Worm (Caenorhabditis elegans) whole organism, late embryonic: ENCODE data around the gene tbc-12.

ENCODE experiments used
- K02D7.2 ChIP-seq: sonication (generic microtip); optimal IDR thresholded peaks from 2 replicates; lab custom pipeline; 2017; ENCODE audit warnings: mild to moderate bottlenecking, missing genetic modification characterization, missing compliant biosample characterization
- K09A11.1 ChIP-seq: sonication (generic microtip); optimal IDR thresholded peaks from 2 replicates; lab custom pipeline; 2017; ENCODE audit warnings: antibody characterized with exemption, mild to moderate bottlenecking, missing genetic modification characterization, missing compliant biosample characterization; ENCODE audit not compliant: insufficient read depth
- Y22D7AL.16 ChIP-seq: sonication (generic microtip); optimal IDR thresholded peaks from 2 replicates; lab custom pipeline; 2016; ENCODE audit warnings: missing genetic modification characterization, missing compliant biosample characterization
- ceh-14 ChIP-seq: sonication (generic microtip); optimal IDR thresholded peaks from 2 replicates; lab custom pipeline; 2016; ENCODE audit warnings: missing genotype, missing genetic modification characterization, missing compliant biosample characterization
- ceh-19 ChIP-seq: fragments of 200-800 bp; sonication (Bioruptor generic); optimal IDR thresholded peaks from 2 replicates; lab custom pipeline; 2018; ENCODE audit warnings: mild to moderate bottlenecking, missing genetic modification characterization, missing compliant biosample characterization
- ceh-22 ChIP-seq: sonication (generic microtip); optimal IDR thresholded peaks from 2 replicates; lab custom pipeline; 2017; ENCODE audit warnings: missing biosample characterization, missing genetic modification characterization
- ceh-30 ChIP-seq: fragments of 150-350 bp; optimal IDR thresholded peaks from 2 replicates; lab custom pipeline; 2014; ENCODE audit warnings: missing biosample characterization, missing genetic modification characterization
- ceh-31 ChIP-seq: sonication (generic microtip); optimal IDR thresholded peaks from 2 replicates; lab custom pipeline; 2016; ENCODE audit warnings: missing genetic modification characterization, missing compliant biosample characterization
- ceh-34 ChIP-seq: sonication (generic microtip); optimal IDR thresholded peaks from 2 replicates; lab custom pipeline; 2016; ENCODE audit warnings: mild to moderate bottlenecking, missing genetic modification characterization, missing compliant biosample characterization
- ceh-45 ChIP-seq: fragments of 200-800 bp; sonication (Bioruptor generic); IDR thresholded peaks from 2 replicates; pipeline ENCODE4 v1.3.6; 2022; ENCODE audit warnings: missing genetic modification reagents, missing genetic modification characterization, missing compliant biosample characterization
- ceh-6 ChIP-seq: fragments of 200-800 bp; sonication (Bioruptor generic); optimal IDR thresholded peaks from 2 replicates; lab custom pipeline; 2018; ENCODE audit warnings: mild to moderate bottlenecking, missing genetic modification characterization, missing compliant biosample characterization
- che-1 ChIP-seq: sonication (generic microtip); optimal IDR thresholded peaks from 2 replicates; lab custom pipeline; 2016; ENCODE audit warnings: mild to moderate bottlenecking, missing genetic modification characterization, missing compliant biosample characterization
- dve-1 ChIP-seq: sonication (generic microtip); optimal IDR thresholded peaks from 2 replicates; lab custom pipeline; 2017; ENCODE audit warnings: antibody characterized with exemption, mild to moderate bottlenecking, missing genetic modification characterization, missing compliant biosample characterization
- elt-4 ChIP-seq: sonication (generic microtip); optimal IDR thresholded peaks from 2 replicates; lab custom pipeline; 2016; ENCODE audit warnings: missing genetic modification characterization, missing compliant biosample characterization
- eyg-1 ChIP-seq: sonication (generic microtip); optimal IDR thresholded peaks from 2 replicates; lab custom pipeline; 2016; ENCODE audit warnings: missing genotype, missing genetic modification characterization, missing compliant biosample characterization
- fax-1 ChIP-seq: sonication (generic microtip); optimal IDR thresholded peaks from 2 replicates; lab custom pipeline; 2016; ENCODE audit warnings: missing genotype, missing genetic modification characterization, missing compliant biosample characterization
- fkh-10 ChIP-seq: fragments of 150-350 bp; optimal IDR thresholded peaks from 2 replicates; lab custom pipeline; 2014; ENCODE audit warnings: missing biosample characterization, missing genetic modification reagents, missing genetic modification characterization
- gmeb-2 ChIP-seq: sonication (generic microtip); optimal IDR thresholded peaks from 2 replicates; lab custom pipeline; 2016; ENCODE audit warnings: missing genetic modification characterization, inconsistent platforms, missing compliant biosample characterization
- lin-11 ChIP-seq: fragments of 200-800 bp; sonication (Bioruptor generic); optimal IDR thresholded peaks from 2 replicates; lab custom pipeline; 2018; ENCODE audit warnings: mild to moderate bottlenecking, missing genetic modification characterization, missing compliant biosample characterization
- madf-2 ChIP-seq: sonication (generic microtip); optimal IDR thresholded peaks from 2 replicates; lab custom pipeline; 2017; ENCODE audit warnings: missing genetic modification characterization, missing compliant biosample characterization
- mec-3 ChIP-seq: sonication (generic microtip); optimal IDR thresholded peaks from 2 replicates; lab custom pipeline; 2016; ENCODE audit warnings: borderline replicate concordance, missing genetic modification characterization, missing compliant biosample characterization
- nfya-1 ChIP-seq: sonication (generic microtip); optimal IDR thresholded peaks from 2 replicates; lab custom pipeline; 2017; ENCODE audit warnings: missing genetic modification characterization, mild to moderate bottlenecking, missing compliant biosample characterization, antibody characterized with exemption, moderate library complexity
- nhr-11 ChIP-seq: fragments of 150-350 bp; optimal IDR thresholded peaks from 2 replicates; lab custom pipeline; 2014; ENCODE audit warnings: missing biosample characterization, missing genetic modification characterization
- npax-4 ChIP-seq: sonication (generic microtip); optimal IDR thresholded peaks from 2 replicates; lab custom pipeline; 2016; ENCODE audit warnings: missing genetic modification characterization, missing compliant biosample characterization
- pag-3 ChIP-seq: sonication (generic microtip); optimal IDR thresholded peaks from 2 replicates; lab custom pipeline; 2016; ENCODE audit warnings: missing compliant biosample characterization, missing genetic modification characterization, borderline replicate concordance
- pat-9 ChIP-seq: fragments of 200-800 bp; sonication (Bioruptor generic); optimal IDR thresholded peaks from 2 replicates; lab custom pipeline; 2018; ENCODE audit warnings: mild to moderate bottlenecking, missing genetic modification characterization, moderate library complexity, missing compliant biosample characterization
- pax-1 ChIP-seq: fragments of 150-350 bp; optimal IDR thresholded peaks from 2 replicates; lab custom pipeline; 2014; ENCODE audit warnings: missing biosample characterization, missing genetic modification characterization
- pha-2 ChIP-seq: sonication (generic microtip); optimal IDR thresholded peaks from 2 replicates; lab custom pipeline; 2017; ENCODE audit warnings: mild to moderate bottlenecking, missing genetic modification characterization, missing compliant biosample characterization
- pqm-1 ChIP-seq: sonication (generic microtip); optimal IDR thresholded peaks from 2 replicates; lab custom pipeline; 2016; ENCODE audit warnings: missing genetic modification characterization, missing compliant biosample characterization
- rnt-1 ChIP-seq: sonication (generic microtip); optimal IDR thresholded peaks from 2 replicates; lab custom pipeline; 2016; ENCODE audit warnings: missing genetic modification characterization, missing compliant biosample characterization
- sdc-2 ChIP-seq: sonication (generic microtip); optimal IDR thresholded peaks from 2 replicates; lab custom pipeline; 2016; ENCODE audit warnings: missing genotype, missing genetic modification characterization, missing compliant biosample characterization
- syd-9 ChIP-seq: sonication (generic microtip); optimal IDR thresholded peaks from 2 replicates; lab custom pipeline; 2016; ENCODE audit warnings: mild to moderate bottlenecking, missing genetic modification characterization, moderate library complexity, missing compliant biosample characterization
- ttx-3 ChIP-seq: sonication (generic microtip); optimal IDR thresholded peaks from 2 replicates; lab custom pipeline; 2016; ENCODE audit warnings: missing genetic modification reagents, missing genetic modification characterization, missing compliant biosample characterization
- unc-3 ChIP-seq, 2 experiments: fragments of 200-800 bp in 1 of 2; sonication (Bioruptor generic) in 1 of 2; sonication (generic microtip) in 1 of 2; conservative IDR thresholded peaks in 1 of 2; optimal IDR thresholded peaks in 1 of 2; 2 replicates each; pipeline versions ENCODE4 v1.3.6 to Lab custom; 2016 to 2022; ENCODE audit warnings: missing compliant biosample characterization in 2 of 2, missing genetic modification characterization in 2 of 2, missing genetic modification reagents in 1 of 2
- unc-42 ChIP-seq: sonication (generic microtip); optimal IDR thresholded peaks from 2 replicates; lab custom pipeline; 2016; ENCODE audit warnings: missing genotype, missing genetic modification characterization, missing compliant biosample characterization
- unc-55 ChIP-seq: sonication (generic microtip); optimal IDR thresholded peaks from 2 replicates; lab custom pipeline; 2017; ENCODE audit warnings: missing biosample characterization, missing genetic modification reagents, missing genetic modification characterization
- zip-5 ChIP-seq: sonication (generic microtip); optimal IDR thresholded peaks from 2 replicates; lab custom pipeline; 2016; ENCODE audit warnings: missing genetic modification characterization, missing compliant biosample characterization

Gene tbc-12

ce11 chrX:2520461-2520860 lies 11.8 kb downstream of the tbc-12 start:
- TF ChIP-seq fkh-10 (GFP tag; lab: Kevin White, UChicago) = no peak
- TF ChIP-seq unc-55 (GFP tag; lab: Kevin White, UChicago) = peak; percentile 43
- peak; percentile 36 for TF ChIP-seq rnt-1 (tag; lab: Kevin White, UChicago)

ce11 chrX:2516949-2517696 lies 15.1 kb downstream of the tbc-12 start:
- TF ChIP-seq fax-1 (tag; lab: Kevin White, UChicago) (no peak), ceh-22 (tag; lab: Kevin White, UChicago) (no peak), Y22D7AL.16 (tag; lab: Kevin White, UChicago) (no peak), mec-3 (tag; lab: Kevin White, UChicago) (no peak), unc-42 (peak; percentile 60)
- TF ChIP-seq, all 69 proteins: peak for 1

ce11 chrX:2515224-2515623 lies 17.0 kb downstream of the tbc-12 start, which contains the start of gene syg-1:
TSS of gene syg-1 (minus strand) at chrX:2515324.
- no peak for TF ChIP-seq lin-11
- TF ChIP-seq ceh-34 = no peak
- no peak for TF ChIP-seq ttx-3 (tag; lab: Kevin White, UChicago)
- TF ChIP-seq K09A11.1 = no peak
- no peak for TF ChIP-seq syd-9 (tag; lab: Kevin White, UChicago)
- TF ChIP-seq ceh-14 (tag; lab: Kevin White, UChicago) = no peak
- TF ChIP-seq dve-1 (tag; lab: Kevin White, UChicago) = no peak

ce11 chrX:2513667-2514198 lies 18.5 kb downstream of the tbc-12 start:
- TF ChIP-seq unc-55 (GFP tag; lab: Kevin White, UChicago) (peak; percentile 68), sdc-2 (no peak), syd-9 (tag; lab: Kevin White, UChicago) (no peak), fkh-10 (GFP tag; lab: Kevin White, UChicago) (no peak), unc-42 (peak; percentile 27), nhr-11 (no peak), pag-3 (tag; lab: Kevin White, UChicago) (no peak), ceh-14 (tag; lab: Kevin White, UChicago) (no peak), ceh-45 (GFP tag; lab: Robert Waterston, UW) (no peak), ceh-30 (no peak), lin-11 (no peak)

ce11 chrX:2508449-2508848 lies 23.8 kb downstream of the tbc-12 start, which contains the start of gene K02E10.7:
TSS of gene K02E10.7 (minus strand) at chrX:2508549.
- TF ChIP-seq rnt-1 (tag; lab: Kevin White, UChicago) (no peak), K02D7.2 (no peak), zip-5 (tag; lab: Kevin White, UChicago) (no peak), pat-9 (no peak), pax-1 (tag; lab: Kevin White, UChicago) (no peak), unc-3 (GFP tag; conservative IDR thresholded peaks at IDR 0.05; lab: Robert Waterston, UW) (no peak), unc-3 (tag; optimal IDR thresholded peaks at IDR 0.05; lab: Kevin White, UChicago) (no peak), npax-4 (tag; lab: Kevin White, UChicago) (no peak), pqm-1 (no peak), nfya-1 (tag; lab: Kevin White, UChicago) (no peak), K09A11.1 (no peak)

ce11 chrX:2506738-2507137 lies 25.5 kb downstream of the tbc-12 start:
- TF ChIP-seq pax-1 (tag; lab: Kevin White, UChicago) = no peak
- TF ChIP-seq ceh-6 = no peak
- TF ChIP-seq Y22D7AL.16 (tag; lab: Kevin White, UChicago) = no peak
- TF ChIP-seq ceh-22 (tag; lab: Kevin White, UChicago) = no peak
- TF ChIP-seq ceh-30 = no peak
- TF ChIP-seq elt-4 (tag; lab: Kevin White, UChicago) = no peak
- no peak for TF ChIP-seq madf-2 (tag; lab: Kevin White, UChicago)
- TF ChIP-seq fax-1 (tag; lab: Kevin White, UChicago) = no peak
- no peak for TF ChIP-seq ceh-19 (GFP tag; lab: Kevin White, UChicago)
- TF ChIP-seq unc-55 (GFP tag; lab: Kevin White, UChicago) = no peak
- no peak for TF ChIP-seq nhr-11
- TF ChIP-seq che-1 (tag; lab: Kevin White, UChicago) = no peak
- TF ChIP-seq pha-2 (tag; lab: Kevin White, UChicago) = no peak
- TF ChIP-seq sdc-2 = no peak
- TF ChIP-seq eyg-1 (tag; lab: Kevin White, UChicago) = no peak
- TF ChIP-seq mec-3 (tag; lab: Kevin White, UChicago) = no peak
- no peak for TF ChIP-seq gmeb-2 (tag; lab: Kevin White, UChicago)
- TF ChIP-seq ceh-31 = no peak
